Worm (Caenorhabditis elegans) whole organism, L3 larva: Measurements from ENCODE around the gene clec-75.
"Not testable (repeated sequence)": the region's sequence is repeated elsewhere in the genome, so short reads cannot be mapped to it uniquely, and the experiment has no call there.

ENCODE experiments used
- R02D3.7 ChIP-seq: fragments of 150-350 bp; optimal IDR thresholded peaks from 2 replicates; lab custom pipeline; 2014; ENCODE audit warnings: missing biosample characterization, missing genetic modification characterization
- ZK546.5 ChIP-seq: sonication (generic microtip); optimal IDR thresholded peaks from 2 replicates; lab custom pipeline; 2017; ENCODE audit warnings: missing biosample characterization, missing genetic modification characterization
- aly-2 ChIP-seq: fragments of 150-350 bp; optimal IDR thresholded peaks from 2 replicates; lab custom pipeline; 2014; ENCODE audit warnings: missing biosample characterization, missing genetic modification characterization
- ama-1 ChIP-seq: fragments of 150-350 bp; optimal IDR thresholded peaks from 2 replicates; lab custom pipeline; 2018
- ceh-28 ChIP-seq: fragments of 150-350 bp; optimal IDR thresholded peaks from 2 replicates; lab custom pipeline; 2014; ENCODE audit warnings: missing biosample characterization, missing genetic modification reagents, missing genetic modification characterization
- daf-12 ChIP-seq: fragments of 150-350 bp; optimal IDR thresholded peaks from 2 replicates; lab custom pipeline; 2014; ENCODE audit warnings: missing biosample characterization, missing genetic modification reagents, missing genetic modification characterization
- egl-5 ChIP-seq: fragments of 150-350 bp; optimal IDR thresholded peaks from 2 replicates; lab custom pipeline; 2017; ENCODE audit warnings: missing biosample characterization, missing genetic modification reagents, missing genetic modification characterization, inconsistent platforms
- elt-2 ChIP-seq: sonication (generic microtip); optimal IDR thresholded peaks from 2 replicates; lab custom pipeline; 2016; ENCODE audit warnings: missing genetic modification reagents, mild to moderate bottlenecking, missing genetic modification characterization, missing compliant biosample characterization
- elt-3 ChIP-seq, 3 experiments: fragments of 150-350 bp in 1 of 3; sonication (generic microtip) in 2 of 3; optimal IDR thresholded peaks; 2 replicates in 2 of 3; 4 replicates in 1 of 3; lab custom pipeline; 2014 to 2017; ENCODE audit warnings: missing biosample characterization in 3 of 3, missing genetic modification characterization in 3 of 3
- eor-1 ChIP-seq, 2 experiments: fragments of 150-350 bp; optimal IDR thresholded peaks; 2 replicates each; lab custom pipeline; 2014 to 2018; ENCODE audit warnings: missing biosample characterization in 2 of 2, missing genetic modification characterization in 2 of 2
- fkh-2 ChIP-seq: fragments of 150-350 bp; optimal IDR thresholded peaks from 2 replicates; lab custom pipeline; 2014; ENCODE audit warnings: missing biosample characterization, missing genetic modification reagents, missing genetic modification characterization
- jun-1 ChIP-seq: fragments of 150-350 bp; optimal IDR thresholded peaks from 2 replicates; lab custom pipeline; 2014; ENCODE audit warnings: missing biosample characterization, missing genetic modification reagents, missing genetic modification characterization
- lin-15B ChIP-seq: fragments of 150-350 bp; optimal IDR thresholded peaks from 2 replicates; lab custom pipeline; 2014; ENCODE audit warnings: missing biosample characterization, missing genetic modification characterization
- lin-39 ChIP-seq: fragments of 150-350 bp; optimal IDR thresholded peaks from 2 replicates; lab custom pipeline; 2018; ENCODE audit warnings: missing biosample characterization, missing genetic modification reagents, missing genetic modification characterization
- lsy-12 ChIP-seq: sonication (generic microtip); optimal IDR thresholded peaks from 2 replicates; lab custom pipeline; 2016; ENCODE audit warnings: mild to moderate bottlenecking, missing genetic modification characterization, missing compliant biosample characterization
- mml-1 ChIP-seq: fragments of 150-350 bp; sonication (generic microtip); optimal IDR thresholded peaks from 3 replicates; lab custom pipeline; 2014; ENCODE audit warnings: missing biosample characterization, missing genetic modification characterization
- nfya-1 ChIP-seq: sonication (generic microtip); optimal IDR thresholded peaks from 2 replicates; lab custom pipeline; 2017; ENCODE audit warnings: missing genetic modification characterization, mild to moderate bottlenecking, missing compliant biosample characterization, antibody characterized with exemption, moderate library complexity; ENCODE audit not compliant: insufficient read depth
- nhr-12 ChIP-seq: fragments of 150-350 bp; optimal IDR thresholded peaks from 2 replicates; lab custom pipeline; 2014; ENCODE audit warnings: missing biosample characterization, missing genetic modification characterization
- nhr-23 ChIP-seq: fragments of 150-350 bp; optimal IDR thresholded peaks from 2 replicates; lab custom pipeline; 2014; ENCODE audit warnings: missing biosample characterization, missing genetic modification reagents, missing genetic modification characterization
- nhr-237 ChIP-seq: fragments of 150-350 bp; optimal IDR thresholded peaks from 2 replicates; lab custom pipeline; 2014; ENCODE audit warnings: missing biosample characterization, missing genetic modification characterization
- nhr-25 ChIP-seq: sonication (generic microtip); optimal IDR thresholded peaks from 2 replicates; lab custom pipeline; 2017; ENCODE audit warnings: missing biosample characterization, missing genetic modification characterization
- nhr-28 ChIP-seq: fragments of 150-350 bp; optimal IDR thresholded peaks from 2 replicates; lab custom pipeline; 2014; ENCODE audit warnings: missing biosample characterization, missing genetic modification characterization
- nhr-43 ChIP-seq: sonication (generic microtip); optimal IDR thresholded peaks from 2 replicates; lab custom pipeline; 2016; ENCODE audit warnings: mild to moderate bottlenecking, missing genetic modification characterization, missing compliant biosample characterization; ENCODE audit not compliant: poor library complexity, severe bottlenecking
- nhr-67 ChIP-seq: fragments of 150-350 bp; optimal IDR thresholded peaks from 2 replicates; lab custom pipeline; 2014; ENCODE audit warnings: missing biosample characterization, missing genetic modification characterization
- nhr-76 ChIP-seq: fragments of 150-350 bp; sonication (generic microtip); optimal IDR thresholded peaks from 5 replicates; lab custom pipeline; 2014; ENCODE audit warnings: missing biosample characterization, missing genetic modification characterization
- nhr-77 ChIP-seq: fragments of 150-350 bp; optimal IDR thresholded peaks from 2 replicates; lab custom pipeline; 2014; ENCODE audit warnings: missing biosample characterization, missing genetic modification characterization
- pha-4 ChIP-seq: fragments of 150-350 bp; optimal IDR thresholded peaks from 2 replicates; lab custom pipeline; 2014; ENCODE audit warnings: missing biosample characterization, missing genetic modification reagents, missing genetic modification characterization
- pqm-1 ChIP-seq: fragments of 150-350 bp; optimal IDR thresholded peaks from 2 replicates; lab custom pipeline; 2017; ENCODE audit warnings: missing biosample characterization, missing genetic modification characterization, inconsistent platforms
- skn-1 ChIP-seq: fragments of 150-350 bp; optimal IDR thresholded peaks from 2 replicates; lab custom pipeline; 2014; ENCODE audit warnings: missing biosample characterization, missing genetic modification characterization
- unc-62 ChIP-seq: fragments of 150-350 bp; sonication (generic microtip); optimal IDR thresholded peaks from 4 replicates; lab custom pipeline; 2014; ENCODE audit warnings: missing biosample characterization, missing genetic modification reagents, missing genetic modification characterization
- zag-1 ChIP-seq: fragments of 150-350 bp; optimal IDR thresholded peaks from 2 replicates; lab custom pipeline; 2014; ENCODE audit warnings: missing biosample characterization, missing genetic modification characterization
- ztf-4 ChIP-seq: fragments of 150-350 bp; optimal IDR thresholded peaks from 2 replicates; lab custom pipeline; 2014; ENCODE audit warnings: missing biosample characterization, missing genetic modification characterization

clec-75 gene

DNA sequence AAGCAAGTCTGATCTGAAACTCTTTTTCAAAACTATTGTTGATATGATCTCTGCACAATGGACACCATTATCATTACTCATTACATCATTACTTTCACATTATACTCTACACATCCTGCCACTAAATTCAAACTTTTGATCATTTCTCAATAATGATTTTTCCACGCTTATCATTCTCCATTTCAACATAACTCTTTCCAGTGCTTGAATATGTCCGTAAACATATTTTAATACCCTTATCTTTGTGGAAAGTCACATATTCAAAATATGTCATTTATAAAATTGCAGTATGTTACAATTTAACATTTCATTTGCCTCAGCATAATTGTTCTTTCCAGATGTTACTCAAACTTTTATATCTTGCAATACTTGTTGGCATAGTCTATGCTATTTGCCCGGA lies at the start of gene clec-75:
Gene clec-75 (plus strand): TSS at position 339 of the 400 bp plus-strand sequence.
- TF ChIP-seq nhr-77 (tag; lab: Kevin White, UChicago) (no peak), daf-12 (tag; lab: Kevin White, UChicago) (no peak), nfya-1 (tag; lab: Kevin White, UChicago) (no peak), elt-3 (tag; optimal IDR thresholded peaks at IDR 0.05; lab: Kevin White, UChicago) (no peak), R02D3.7 (tag; lab: Kevin White, UChicago) (no peak), ztf-4 (tag; lab: Kevin White, UChicago) (no peak), nhr-12 (no peak), nhr-67 (tag; lab: Kevin White, UChicago) (no peak), zag-1 (tag; lab: Kevin White, UChicago) (no peak), lin-15B (tag; lab: Kevin White, UChicago) (no peak), jun-1 (peak; percentile 20), nhr-28 (tag; lab: Kevin White, UChicago) (no peak), pqm-1 (tag; lab: Kevin White, UChicago) (peak; percentile 42), skn-1 (tag; lab: Kevin White, UChicago) (no peak), elt-2 (tag; lab: Kevin White, UChicago) (peak; percentile 63), nhr-23 (tag; lab: Kevin White, UChicago) (no peak), fkh-2 (tag; lab: Kevin White, UChicago) (no peak), ama-1 (lab: Kevin White, UChicago) (no peak), eor-1 (tag; optimal IDR thresholded peaks at IDR 0.05; lab: Kevin White, UChicago) (no peak), nhr-25 (tag; lab: Kevin White, UChicago) (no peak)
- TF ChIP-seq, all 47 proteins: peak for 3

DNA sequence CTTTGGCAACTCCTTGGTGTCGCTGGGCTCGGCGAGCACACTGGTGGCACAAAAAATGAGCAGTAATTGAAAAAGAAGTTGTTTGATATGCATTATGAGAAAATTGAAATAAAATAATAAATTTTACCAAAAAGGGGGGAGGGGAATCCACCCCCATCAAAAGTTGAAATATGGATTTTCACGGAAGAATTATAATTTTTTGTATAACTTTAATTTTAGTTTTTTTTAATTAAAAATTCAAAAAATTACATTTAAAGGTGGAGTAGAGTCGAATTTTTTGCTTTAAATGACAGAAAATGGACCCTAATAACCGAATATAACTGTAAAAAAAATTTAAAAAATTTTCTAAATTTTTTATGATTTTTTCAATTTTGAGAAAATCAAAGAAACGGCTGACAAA lies 48.7 kb upstream of the clec-75 start, which contains the start of gene F56D6.18:
Gene F56D6.18 (minus strand): TSS at position 101 of the 400 bp plus-strand sequence.
- TF ChIP-seq lin-39 (tag; lab: Kevin White, UChicago); unc-62 (GFP tag; lab: Kevin White, UChicago); lsy-12 (tag; lab: Kevin White, UChicago): not testable (repeated sequence)

DNA sequence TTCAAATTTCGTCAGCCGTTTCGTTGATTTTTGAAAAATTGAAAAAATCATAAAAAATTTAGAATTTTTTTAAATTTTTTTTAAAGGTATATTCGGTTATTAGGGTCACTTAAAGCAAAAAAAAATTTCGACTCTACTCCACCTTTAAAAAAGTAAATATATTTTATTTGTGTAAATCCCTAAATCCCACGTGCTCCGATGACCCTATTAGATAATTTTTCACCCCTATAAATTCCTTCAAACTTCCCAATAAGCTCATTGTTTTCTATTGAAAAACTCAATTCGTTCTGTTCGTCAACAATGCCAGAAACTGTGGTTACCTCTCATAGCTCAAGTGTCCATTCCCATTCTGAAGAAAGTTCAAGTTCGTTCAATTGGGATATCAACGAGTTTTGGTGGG lies 47.9 kb upstream of the clec-75 start, which contains the start of gene F56D6.20:
Gene F56D6.20 (plus strand): TSS at position 301 of the 400 bp plus-strand sequence.
- TF ChIP-seq mml-1 (tag; lab: Kevin White, UChicago) (no peak), elt-2 (tag; lab: Kevin White, UChicago) (no peak), lsy-12 (tag; lab: Kevin White, UChicago) (no peak), nhr-76 (tag; lab: Kevin White, UChicago) (no peak)

DNA sequence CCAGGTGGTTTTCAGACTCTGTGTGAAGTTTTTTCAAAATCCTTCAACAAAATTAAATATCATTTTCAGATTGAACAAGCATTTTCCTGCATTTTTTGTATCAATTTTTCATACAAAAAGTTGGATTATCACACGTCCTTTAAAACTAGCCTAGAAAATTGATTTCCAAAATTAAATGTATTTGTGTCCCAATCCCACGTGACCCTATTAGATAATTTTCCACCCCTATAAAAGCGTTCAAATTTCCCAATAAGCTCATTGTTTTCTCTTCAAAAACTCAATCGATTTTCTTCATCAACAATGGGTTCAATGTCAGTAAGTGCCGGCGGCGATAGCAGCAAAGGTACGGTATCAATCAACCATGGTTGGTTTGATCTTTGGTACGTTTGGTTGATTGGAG lies 46.1 kb upstream of the clec-75 start, which contains the start of gene F56D6.19:
Gene F56D6.19 (plus strand): TSS at position 301 of the 400 bp plus-strand sequence.
- TF ChIP-seq lsy-12 (tag; lab: Kevin White, UChicago) (no peak), unc-62 (GFP tag; lab: Kevin White, UChicago) (no peak), elt-3 (tag; optimal IDR thresholded peaks at IDR 0.05; lab: Kevin White, UChicago) (no peak), nhr-77 (tag; lab: Kevin White, UChicago) (no peak), aly-2 (no peak), nhr-43 (no peak), skn-1 (tag; lab: Kevin White, UChicago) (no peak), pha-4 (tag; lab: Kevin White, UChicago) (no peak), ceh-28 (tag; lab: Kevin White, UChicago) (no peak), nhr-76 (tag; lab: Kevin White, UChicago) (no peak), ZK546.5 (tag; lab: Kevin White, UChicago) (no peak), R02D3.7 (tag; lab: Kevin White, UChicago) (no peak), egl-5 (no peak), pqm-1 (tag; lab: Kevin White, UChicago) (no peak), daf-12 (tag; lab: Kevin White, UChicago) (no peak), lin-39 (tag; lab: Kevin White, UChicago) (no peak), elt-2 (tag; lab: Kevin White, UChicago) (no peak), eor-1 (tag; optimal IDR thresholded peaks at IDR 0.05; lab: Kevin White, UChicago) (no peak), nhr-237 (tag; lab: Kevin White, UChicago) (no peak)

DNA sequence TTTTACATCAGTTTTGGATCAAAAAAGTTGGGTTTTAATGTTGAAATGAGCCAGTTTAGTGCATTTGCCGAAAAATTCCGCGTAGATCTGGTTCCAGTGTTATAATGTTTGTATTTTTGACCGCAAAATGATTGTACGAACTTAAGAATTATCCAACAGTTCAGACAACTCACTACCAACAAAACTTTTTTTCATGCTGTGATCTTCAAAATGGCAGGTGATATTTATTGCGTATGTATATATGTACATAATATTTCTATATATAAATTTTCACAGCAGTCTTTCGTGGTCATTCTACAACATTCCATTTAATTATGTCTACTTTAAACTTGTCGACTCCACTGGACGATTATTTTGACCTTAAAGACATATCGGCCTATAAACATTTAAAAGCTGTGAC lies 45.2 kb upstream of the clec-75 start, which contains the start of gene srz-20:
Gene srz-20 (plus strand): TSS at position 301 of the 400 bp plus-strand sequence.
- TF ChIP-seq lin-15B (tag; lab: Kevin White, UChicago) = no peak
